Worm (Caenorhabditis elegans) whole organism, late embryonic: ENCODE measurements around the gene W02D7.4.

Source experiments
- T23F11.4 ChIP-seq: fragments of 200-800 bp; sonication (Bioruptor generic); optimal IDR thresholded peaks from 2 replicates; lab custom pipeline; 2018; ENCODE audit warnings: mild to moderate bottlenecking, missing genetic modification characterization, missing compliant biosample characterization
- fkh-10 ChIP-seq: fragments of 150-350 bp; optimal IDR thresholded peaks from 2 replicates; lab custom pipeline; 2014; ENCODE audit warnings: missing biosample characterization, missing genetic modification reagents, missing genetic modification characterization

DNA sequence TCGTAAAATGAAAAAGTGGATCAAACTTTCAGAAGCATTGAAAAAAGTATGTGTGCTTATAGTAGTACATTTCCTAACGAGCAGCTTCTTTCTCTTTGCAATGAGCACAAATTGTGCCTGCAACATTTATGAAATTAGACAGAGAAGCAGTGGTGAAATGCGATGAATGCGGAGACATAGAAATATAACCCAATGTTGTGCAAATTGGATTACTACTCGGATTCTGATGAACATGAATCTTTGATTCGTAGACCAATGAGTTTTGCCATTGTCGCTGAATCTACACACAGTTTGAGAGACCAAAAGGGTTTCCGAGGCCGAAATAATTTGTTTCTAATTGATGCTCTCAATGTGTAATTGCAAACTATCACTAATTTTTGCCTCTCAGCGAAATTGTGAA is 43.5 kb downstream of the W02D7.4 start:
- no peak for TF ChIP-seq fkh-10 (GFP tag; lab: Kevin White, UChicago)
- no peak for TF ChIP-seq T23F11.4 (GFP tag; lab: Kevin White, UChicago)
